Worm (Caenorhabditis elegans) whole organism, late embryonic: ENCODE measurements around the gene Y25C1A.8.

Source experiments
- K09A11.1 ChIP-seq: sonication (generic microtip); optimal IDR thresholded peaks from 2 replicates; lab custom pipeline; 2017; ENCODE audit warnings: antibody characterized with exemption, mild to moderate bottlenecking, missing genetic modification characterization, missing compliant biosample characterization; ENCODE audit not compliant: insufficient read depth
- ama-1 ChIP-seq: fragments of 150-350 bp; optimal IDR thresholded peaks from 2 replicates; lab custom pipeline; 2014
- ceh-14 ChIP-seq: sonication (generic microtip); optimal IDR thresholded peaks from 2 replicates; lab custom pipeline; 2016; ENCODE audit warnings: missing genotype, missing genetic modification characterization, missing compliant biosample characterization
- ceh-2 ChIP-seq: sonication (generic microtip); optimal IDR thresholded peaks from 2 replicates; lab custom pipeline; 2016; ENCODE audit warnings: missing genotype, missing genetic modification characterization, missing compliant biosample characterization
- ceh-22 ChIP-seq: sonication (generic microtip); optimal IDR thresholded peaks from 2 replicates; lab custom pipeline; 2017; ENCODE audit warnings: missing biosample characterization, missing genetic modification characterization
- ceh-24 ChIP-seq: sonication (generic microtip); optimal IDR thresholded peaks from 2 replicates; lab custom pipeline; 2016; ENCODE audit warnings: mild to moderate bottlenecking, missing genetic modification characterization, missing compliant biosample characterization
- ceh-45 ChIP-seq: fragments of 200-800 bp; sonication (Bioruptor generic); IDR thresholded peaks from 2 replicates; pipeline ENCODE4 v1.3.6; 2022; ENCODE audit warnings: missing genetic modification reagents, missing genetic modification characterization, missing compliant biosample characterization
- ceh-48 ChIP-seq: sonication (generic microtip); optimal IDR thresholded peaks from 2 replicates; lab custom pipeline; 2016; ENCODE audit warnings: missing genetic modification characterization, inconsistent platforms, missing compliant biosample characterization
- ceh-9 ChIP-seq: sonication (generic microtip); optimal IDR thresholded peaks from 2 replicates; lab custom pipeline; 2016; ENCODE audit warnings: mild to moderate bottlenecking, missing genetic modification characterization, inconsistent platforms, missing compliant biosample characterization
- elt-2 ChIP-seq: sonication (generic microtip); optimal IDR thresholded peaks from 2 replicates; lab custom pipeline; 2016; ENCODE audit warnings: missing genetic modification reagents, missing genetic modification characterization, missing compliant biosample characterization
- elt-4 ChIP-seq: sonication (generic microtip); optimal IDR thresholded peaks from 2 replicates; lab custom pipeline; 2016; ENCODE audit warnings: missing genetic modification characterization, missing compliant biosample characterization
- ets-4 ChIP-seq: sonication (generic microtip); optimal IDR thresholded peaks from 2 replicates; lab custom pipeline; 2016; ENCODE audit warnings: missing genetic modification characterization, missing compliant biosample characterization
- eyg-1 ChIP-seq: sonication (generic microtip); optimal IDR thresholded peaks from 2 replicates; lab custom pipeline; 2016; ENCODE audit warnings: missing genotype, missing genetic modification characterization, missing compliant biosample characterization
- fkh-6 ChIP-seq: sonication (generic microtip); optimal IDR thresholded peaks from 2 replicates; lab custom pipeline; 2016; ENCODE audit warnings: missing genetic modification characterization, missing compliant biosample characterization
- hlh-13 ChIP-seq: fragments of 200-800 bp; sonication (Bioruptor generic); optimal IDR thresholded peaks from 2 replicates; lab custom pipeline; 2018; ENCODE audit warnings: mild to moderate bottlenecking, missing genetic modification characterization, missing compliant biosample characterization
- hlh-8 ChIP-seq: sonication (generic microtip); optimal IDR thresholded peaks from 2 replicates; lab custom pipeline; 2016; ENCODE audit warnings: missing genotype, missing genetic modification characterization, missing compliant biosample characterization
- lin-11 ChIP-seq: fragments of 200-800 bp; sonication (Bioruptor generic); optimal IDR thresholded peaks from 2 replicates; lab custom pipeline; 2018; ENCODE audit warnings: mild to moderate bottlenecking, missing genetic modification characterization, missing compliant biosample characterization
- mec-3 ChIP-seq: sonication (generic microtip); optimal IDR thresholded peaks from 2 replicates; lab custom pipeline; 2016; ENCODE audit warnings: borderline replicate concordance, missing genetic modification characterization, missing compliant biosample characterization
- nfya-1 ChIP-seq: sonication (generic microtip); optimal IDR thresholded peaks from 2 replicates; lab custom pipeline; 2017; ENCODE audit warnings: missing genetic modification characterization, mild to moderate bottlenecking, missing compliant biosample characterization, antibody characterized with exemption, moderate library complexity
- nhr-232 ChIP-seq: sonication (generic microtip); optimal IDR thresholded peaks from 2 replicates; lab custom pipeline; 2016; ENCODE audit warnings: missing genetic modification characterization, missing compliant biosample characterization
- npax-4 ChIP-seq: sonication (generic microtip); optimal IDR thresholded peaks from 2 replicates; lab custom pipeline; 2016; ENCODE audit warnings: missing genetic modification characterization, missing compliant biosample characterization
- pha-2 ChIP-seq: sonication (generic microtip); optimal IDR thresholded peaks from 2 replicates; lab custom pipeline; 2017; ENCODE audit warnings: mild to moderate bottlenecking, missing genetic modification characterization, missing compliant biosample characterization
- pha-4 ChIP-seq: fragments of 150-350 bp; optimal IDR thresholded peaks from 2 replicates; lab custom pipeline; 2018; ENCODE audit warnings: missing biosample characterization, missing genetic modification reagents, missing genetic modification characterization
- pqm-1 ChIP-seq: sonication (generic microtip); optimal IDR thresholded peaks from 2 replicates; lab custom pipeline; 2016; ENCODE audit warnings: missing genetic modification characterization, missing compliant biosample characterization
- pros-1 ChIP-seq: fragments of 150-350 bp; optimal IDR thresholded peaks from 2 replicates; lab custom pipeline; 2014; ENCODE audit warnings: missing biosample characterization, missing genetic modification reagents, missing genetic modification characterization
- rnt-1 ChIP-seq: sonication (generic microtip); optimal IDR thresholded peaks from 2 replicates; lab custom pipeline; 2016; ENCODE audit warnings: missing genetic modification characterization, missing compliant biosample characterization
- sdc-2 ChIP-seq: sonication (generic microtip); optimal IDR thresholded peaks from 2 replicates; lab custom pipeline; 2016; ENCODE audit warnings: missing genotype, missing genetic modification characterization, missing compliant biosample characterization
- sox-2 ChIP-seq: fragments of 200-800 bp; sonication (Bioruptor generic); IDR thresholded peaks from 2 replicates; pipeline ENCODE4 v1.3.6; 2022; ENCODE audit warnings: missing genetic modification reagents, missing genetic modification characterization, missing compliant biosample characterization
- sox-4 ChIP-seq: sonication (generic microtip); optimal IDR thresholded peaks from 2 replicates; lab custom pipeline; 2017; ENCODE audit warnings: mild to moderate bottlenecking, missing genetic modification characterization, inconsistent platforms, missing compliant biosample characterization
- unc-55 ChIP-seq: sonication (generic microtip); optimal IDR thresholded peaks from 2 replicates; lab custom pipeline; 2017; ENCODE audit warnings: missing biosample characterization, missing genetic modification reagents, missing genetic modification characterization

The Y25C1A.8 gene

DNA sequence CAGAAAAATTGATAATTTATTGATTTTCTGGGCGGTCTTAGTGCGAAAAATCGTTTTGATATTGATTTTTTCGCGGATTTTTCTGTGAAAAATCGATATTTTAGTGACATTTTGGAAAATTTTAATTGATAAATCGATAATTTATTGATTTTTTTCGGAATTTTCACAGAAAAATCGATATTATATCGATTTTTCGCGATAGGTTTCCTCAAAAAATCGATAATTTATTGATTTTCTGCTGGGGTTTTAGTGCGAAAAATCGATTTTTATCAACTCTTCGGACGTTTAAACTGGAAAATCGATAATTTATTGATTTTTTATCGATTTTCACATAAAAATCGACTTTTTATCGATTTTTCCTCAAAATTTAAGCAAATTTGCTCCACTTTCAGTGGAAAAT is 9.3 kb downstream of the Y25C1A.8 start:
- peak; percentile 33 for TF ChIP-seq ceh-48 (tag; lab: Kevin White, UChicago)
- no peak for TF ChIP-seq ceh-14 (tag; lab: Kevin White, UChicago)

ce11 chrII:3066401-3066800 is 10.4 kb downstream of the Y25C1A.8 start:
- TF ChIP-seq ceh-48 (tag; lab: Kevin White, UChicago) = peak; percentile 15
- no peak for TF ChIP-seq nhr-232 (tag; lab: Kevin White, UChicago)

DNA sequence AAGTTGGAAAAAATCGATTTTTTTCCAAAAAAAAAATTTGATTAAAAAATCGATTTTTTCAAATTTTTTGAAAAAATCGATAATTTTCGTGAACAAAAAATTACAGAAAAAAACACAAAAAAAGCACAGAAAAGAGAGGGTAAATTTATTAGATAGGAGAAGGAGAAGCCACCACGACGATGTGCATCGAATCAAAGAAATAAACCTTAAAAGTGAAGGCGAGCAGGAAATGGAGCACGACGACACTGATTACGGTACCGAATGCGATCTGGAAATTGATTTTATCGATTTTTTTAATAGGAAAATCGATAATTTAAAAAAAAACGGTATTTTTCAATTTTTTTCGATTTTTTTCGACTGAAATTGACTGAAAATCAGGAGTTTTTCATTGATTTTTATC is 11.7 kb downstream of the Y25C1A.8 start:
- TF ChIP-seq sox-4 = no peak
- no peak for TF ChIP-seq sdc-2 (tag; lab: Kevin White, UChicago)
- no peak for TF ChIP-seq rnt-1 (tag; lab: Kevin White, UChicago)
- TF ChIP-seq unc-55 (GFP tag; lab: Kevin White, UChicago) = no peak
- TF ChIP-seq npax-4 (tag; lab: Kevin White, UChicago) = no peak
- no peak for TF ChIP-seq hlh-8 (tag; lab: Kevin White, UChicago)
- no peak for TF ChIP-seq pha-4 (tag; lab: Kevin White, UChicago)
- TF ChIP-seq ceh-2 = no peak
- TF ChIP-seq, all 69 proteins: peak for 0

ce11 chrII:3064631-3065030 is 12.1 kb downstream of the Y25C1A.8 start:
- TF ChIP-seq ceh-14 (tag; lab: Kevin White, UChicago) (no peak), mec-3 (no peak), ama-1 (lab: Kevin White, UChicago) (no peak), ceh-48 (tag; lab: Kevin White, UChicago) (peak; percentile 20), elt-4 (tag; lab: Kevin White, UChicago) (no peak), unc-55 (GFP tag; lab: Kevin White, UChicago) (no peak)

- TF ChIP-seq ama-1 (lab: Kevin White, UChicago) = no peak
- peak; percentile 52 for TF ChIP-seq ceh-48 (tag; lab: Kevin White, UChicago)
- TF ChIP-seq ceh-45 (GFP tag; lab: Robert Waterston, UW) = no peak
- no peak for TF ChIP-seq eyg-1 (tag; lab: Kevin White, UChicago)
- no peak for TF ChIP-seq ceh-9 (tag; lab: Kevin White, UChicago)
Observed at ce11 chrII:3063984-3064383, 12.8 kb downstream of the Y25C1A.8 start.

- TF ChIP-seq pha-2 (tag; lab: Kevin White, UChicago) (no peak), ceh-48 (tag; lab: Kevin White, UChicago) (peak; percentile 62)
Observed at ce11 chrII:3063366-3063765, 13.4 kb downstream of the Y25C1A.8 start.

DNA sequence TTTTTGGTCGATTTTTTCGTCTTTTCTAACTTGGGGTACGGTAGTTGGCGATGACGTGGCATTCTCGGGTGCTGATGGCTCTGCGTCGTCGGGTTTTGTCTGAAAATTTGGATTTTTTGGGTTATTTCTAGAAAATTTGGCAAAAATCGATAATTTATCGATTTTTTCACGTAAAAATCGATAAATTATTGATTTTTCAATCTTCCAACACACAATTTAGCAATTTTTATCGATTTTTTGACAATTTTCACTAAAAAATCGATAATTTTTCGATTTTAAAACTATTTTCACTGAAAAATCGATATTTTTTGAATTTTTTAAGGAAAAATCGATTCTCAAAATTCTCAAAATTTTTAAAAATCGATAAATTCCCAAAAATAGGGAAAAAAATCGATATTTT is 13.9 kb downstream of the Y25C1A.8 start:
- TF ChIP-seq pha-2 (tag; lab: Kevin White, UChicago) (no peak), fkh-6 (tag; lab: Kevin White, UChicago) (no peak), ceh-48 (tag; lab: Kevin White, UChicago) (no peak), K09A11.1 (tag; lab: Kevin White, UChicago) (no peak), pros-1 (tag; lab: Kevin White, UChicago) (no peak), ceh-9 (tag; lab: Kevin White, UChicago) (no peak), hlh-13 (GFP tag; lab: Kevin White, UChicago) (no peak), ceh-24 (tag; lab: Kevin White, UChicago) (no peak), ets-4 (tag; lab: Kevin White, UChicago) (no peak), nfya-1 (tag; lab: Kevin White, UChicago) (no peak), sox-2 (GFP tag; lab: Robert Waterston, UW) (no peak)

- no peak for TF ChIP-seq ceh-2
- no peak for TF ChIP-seq lin-11 (tag; lab: Kevin White, UChicago)
- TF ChIP-seq pha-4 (tag; lab: Kevin White, UChicago) = no peak
- peak; percentile 4 for TF ChIP-seq elt-2
- TF ChIP-seq ceh-22 (tag; lab: Kevin White, UChicago) = no peak
- no peak for TF ChIP-seq pqm-1
Observed at ce11 chrII:3062222-3062621, 14.5 kb downstream of the Y25C1A.8 start.
